Fruit fly (Drosophila melanogaster) whole organism, embryonic: Measurements from ENCODE around the gene CG44001.

Experiments used
- Ada2b ChIP-seq: fragments of 200-800 bp; sonication (Bioruptor generic); IDR thresholded peaks from 2 replicates; pipeline ENCODE4 v1.3.6; 2022; ENCODE audit warnings: missing biosample characterization, missing genetic modification characterization
- CG12299 ChIP-seq: fragments of 200-800 bp; sonication (Bioruptor generic); optimal IDR thresholded peaks from 2 replicates; lab custom pipeline; 2018; ENCODE audit warnings: missing biosample characterization, mild to moderate bottlenecking, missing genetic modification characterization
- CG13894 ChIP-seq: fragments of 200-800 bp; sonication (Bioruptor generic); optimal IDR thresholded peaks from 3 replicates; lab custom pipeline; 2018; ENCODE audit warnings: missing biosample characterization, mild to moderate bottlenecking, missing genetic modification characterization, moderate library complexity
- CG14050 ChIP-seq: fragments of 200-800 bp; sonication (Bioruptor generic); IDR thresholded peaks from 3 replicates; pipeline ENCODE4 v1.3.6; 2022; ENCODE audit warnings: missing biosample characterization, missing genetic modification characterization
- CG14441 ChIP-seq: fragments of 200-800 bp; sonication (Bioruptor generic); IDR thresholded peaks from 2 replicates; pipeline ENCODE4 v1.3.6; 2022; ENCODE audit warnings: missing biosample characterization, missing genetic modification characterization
- CG1603 ChIP-seq: fragments of 200-800 bp; sonication (Bioruptor generic); optimal IDR thresholded peaks from 2 replicates; lab custom pipeline; 2019; ENCODE audit warnings: missing biosample characterization, mild to moderate bottlenecking, missing genetic modification characterization, moderate library complexity
- CG17328 ChIP-seq: fragments of 200-800 bp; sonication (Bioruptor generic); IDR thresholded peaks from 2 replicates; pipeline ENCODE4 v1.3.6; 2022; ENCODE audit warnings: missing biosample characterization, missing genetic modification characterization
- CG1832 ChIP-seq: fragments of 200-800 bp; sonication (Bioruptor generic); optimal IDR thresholded peaks from 2 replicates; lab custom pipeline; 2017; ENCODE audit warnings: missing biosample characterization, mild to moderate bottlenecking, missing genetic modification characterization, inconsistent platforms
- CG4404 ChIP-seq: fragments of 200-800 bp; sonication (Bioruptor generic); IDR thresholded peaks from 2 replicates; pipeline ENCODE4 v1.3.6; 2022; ENCODE audit warnings: missing biosample characterization, missing genetic modification characterization
- CG4854 ChIP-seq: fragments of 200-800 bp; sonication (Bioruptor generic); optimal IDR thresholded peaks from 2 replicates; lab custom pipeline; 2016; ENCODE audit warnings: missing biosample characterization, missing genetic modification characterization, inconsistent platforms
- CG8478 ChIP-seq: fragments of >200 bp; optimal IDR thresholded peaks from 2 replicates; lab custom pipeline; 2018
- Doc2 ChIP-seq: fragments of 200-800 bp; sonication (Bioruptor generic); IDR thresholded peaks from 2 replicates; pipeline ENCODE4 v1.3.6; 2022; ENCODE audit warnings: missing biosample characterization, missing genetic modification characterization
- HHEX ChIP-seq: fragments of 200-800 bp; sonication (Bioruptor generic); optimal IDR thresholded peaks from 3 replicates; lab custom pipeline; 2017; ENCODE audit warnings: missing biosample characterization, mild to moderate bottlenecking, missing genetic modification characterization, missing genetic modification reagents
- HLH4C ChIP-seq: fragments of 200-800 bp; sonication (Bioruptor generic); IDR thresholded peaks from 3 replicates; pipeline ENCODE4 v1.3.6; 2022; ENCODE audit warnings: missing biosample characterization, missing genetic modification characterization; ENCODE audit not compliant: partially characterized antibody
- MESR4 ChIP-seq: fragments of 200-800 bp; sonication (Bioruptor generic); optimal IDR thresholded peaks from 2 replicates; lab custom pipeline; 2018; ENCODE audit warnings: missing biosample characterization, mild to moderate bottlenecking, missing genetic modification characterization, moderate library complexity
- Mes4 ChIP-seq: fragments of 200-800 bp; sonication (Bioruptor generic); optimal IDR thresholded peaks from 2 replicates; lab custom pipeline; 2016; ENCODE audit warnings: missing biosample characterization, missing genetic modification characterization
- Nf-YC ChIP-seq: fragments of 200-800 bp; optimal IDR thresholded peaks from 3 replicates; lab custom pipeline; 2019; ENCODE audit warnings: missing biosample characterization, mild to moderate bottlenecking, missing genetic modification characterization, moderate library complexity
- Scr ChIP-seq: fragments of 200-800 bp; sonication (Bioruptor generic); IDR thresholded peaks from 2 replicates; pipeline ENCODE4 v1.3.6; 2022; ENCODE audit warnings: missing biosample characterization, missing genetic modification characterization; ENCODE audit not compliant: partially characterized antibody
- Sin3A ChIP-seq: fragments of >200 bp; optimal IDR thresholded peaks from 2 replicates; lab custom pipeline; 2018
- Taf1 ChIP-seq: fragments of 200-800 bp; sonication (Bioruptor generic); IDR thresholded peaks from 2 replicates; pipeline ENCODE4 v1.3.6; 2022; ENCODE audit warnings: missing biosample characterization, missing genetic modification characterization
- Trl ChIP-seq, 3 experiments: fragments of >200 bp in 2 of 3; fragments of 200-800 bp in 1 of 3; sonication (Bioruptor generic) in 1 of 3; optimal IDR thresholded peaks; 2 replicates in 1 of 3; 3 replicates in 2 of 3; lab custom pipeline; 2016 to 2017; ENCODE audit warnings: missing biosample characterization in 1 of 3, missing genetic modification characterization in 1 of 3
- Vsx1 ChIP-seq: fragments of 200-800 bp; sonication (Bioruptor generic); optimal IDR thresholded peaks from 2 replicates; lab custom pipeline; 2017; ENCODE audit warnings: missing biosample characterization, mild to moderate bottlenecking, missing genetic modification characterization, missing genetic modification reagents
- ash1 ChIP-seq: fragments of 200-800 bp; sonication (Bioruptor generic); optimal IDR thresholded peaks from 2 replicates; lab custom pipeline; 2018; ENCODE audit warnings: missing biosample characterization, mild to moderate bottlenecking, missing genetic modification characterization
- bbx ChIP-seq: fragments of 200-800 bp; sonication (Bioruptor generic); IDR thresholded peaks from 2 replicates; pipeline ENCODE4 v1.3.6; 2022; ENCODE audit warnings: missing biosample characterization, missing genetic modification characterization; ENCODE audit not compliant: partially characterized antibody
- chinmo ChIP-seq: fragments of 200-800 bp; sonication (Bioruptor generic); IDR thresholded peaks from 4 replicates; pipeline ENCODE4 v1.3.6; 2022; ENCODE audit warnings: missing biosample characterization, missing genetic modification characterization; ENCODE audit not compliant: partially characterized antibody
- dysf ChIP-seq: fragments of 200-800 bp; sonication (Bioruptor generic); IDR thresholded peaks from 3 replicates; pipeline ENCODE4 v1.3.6; 2022; ENCODE audit warnings: missing biosample characterization, missing genetic modification characterization
- en ChIP-seq: fragments of 200-800 bp; sonication (Bioruptor generic); optimal IDR thresholded peaks from 2 replicates; lab custom pipeline; 2016; ENCODE audit warnings: missing biosample characterization, missing genetic modification characterization
- exex ChIP-seq: fragments of 200-800 bp; sonication (Bioruptor generic); optimal IDR thresholded peaks from 4 replicates; lab custom pipeline; 2018; ENCODE audit warnings: missing biosample characterization, mild to moderate bottlenecking, missing genetic modification characterization, moderate library complexity
- gce ChIP-seq: fragments of 200-800 bp; sonication (Bioruptor generic); IDR thresholded peaks from 3 replicates; pipeline ENCODE4 v1.3.6; 2022; ENCODE audit warnings: missing biosample characterization, missing genetic modification characterization
- kni ChIP-seq: fragments of 200-800 bp; sonication (Bioruptor generic); optimal IDR thresholded peaks from 3 replicates; lab custom pipeline; 2017; ENCODE audit warnings: mild to moderate bottlenecking, missing biosample characterization, missing genetic modification reagents, missing genetic modification characterization
- lab ChIP-seq: fragments of 200-800 bp; sonication (Bioruptor generic); optimal IDR thresholded peaks from 3 replicates; lab custom pipeline; 2017; ENCODE audit warnings: missing biosample characterization, missing genetic modification characterization, mild to moderate bottlenecking, moderate library complexity, missing genetic modification reagents
- mld ChIP-seq: fragments of 200-800 bp; sonication (Bioruptor generic); IDR thresholded peaks from 3 replicates; pipeline ENCODE4 v1.3.6; 2022; ENCODE audit warnings: missing biosample characterization, missing genetic modification characterization; ENCODE audit not compliant: partially characterized antibody
- oc ChIP-seq: fragments of 200-800 bp; sonication (Bioruptor generic); optimal IDR thresholded peaks from 2 replicates; lab custom pipeline; 2018; ENCODE audit warnings: missing biosample characterization, mild to moderate bottlenecking, missing genetic modification characterization, moderate library complexity
- otp ChIP-seq: fragments of 200-800 bp; sonication (Bioruptor generic); IDR thresholded peaks from 3 replicates; pipeline ENCODE4, ENCODE4 v1.3.6; 2022; ENCODE audit warnings: missing biosample characterization, missing genetic modification characterization
- sc ChIP-seq, 3 experiments: fragments of >200 bp in 2 of 3; fragments of 200-800 bp in 1 of 3; sonication (Bioruptor generic) in 1 of 3; optimal IDR thresholded peaks; 2 replicates in 2 of 3; 3 replicates in 1 of 3; lab custom pipeline; 2017; ENCODE audit warnings: mild to moderate bottlenecking in 1 of 3, missing biosample characterization in 1 of 3, missing genetic modification characterization in 1 of 3, missing genetic modification reagents in 1 of 3
- schlank ChIP-seq: fragments of 200-800 bp; sonication (Bioruptor generic); optimal IDR thresholded peaks from 2 replicates; lab custom pipeline; 2018; ENCODE audit warnings: missing biosample characterization, mild to moderate bottlenecking, missing genetic modification characterization
- sd ChIP-seq: fragments of 200-800 bp; sonication (Bioruptor generic); optimal IDR thresholded peaks from 3 replicates; lab custom pipeline; 2018; ENCODE audit warnings: missing biosample characterization, mild to moderate bottlenecking, missing genetic modification characterization, moderate library complexity
- seq ChIP-seq: fragments of 200-800 bp; sonication (Bioruptor generic); IDR thresholded peaks from 2 replicates; pipeline ENCODE4 v1.3.6; 2022; ENCODE audit warnings: missing biosample characterization, missing genetic modification characterization
- sr ChIP-seq: fragments of 200-800 bp; sonication (Bioruptor generic); IDR thresholded peaks from 3 replicates; pipeline ENCODE4 v1.3.6; 2022; ENCODE audit warnings: missing biosample characterization, missing genetic modification characterization
- wor ChIP-seq: fragments of 200-800 bp; sonication (Bioruptor generic); IDR thresholded peaks from 2 replicates; pipeline ENCODE4 v1.3.6; 2022; ENCODE audit warnings: missing biosample characterization, missing genetic modification characterization
- zfh1 ChIP-seq: fragments of 200-800 bp; sonication (Bioruptor generic); IDR thresholded peaks from 3 replicates; pipeline ENCODE4 v1.3.6; 2022; ENCODE audit warnings: missing biosample characterization, missing genetic modification characterization

CG44001 gene

dm6 chr2L:5000919-5001581 is 42.0 kb upstream of the CG44001 start (continued):
- TF ChIP-seq sc (optimal IDR thresholded peaks at IDR 0.05; lab: Kevin White, UChicago) (no peak), sc (GFP tag; optimal IDR thresholded peaks at IDR 0.05; lab: Kevin White, UChicago) (no peak), seq (GFP tag; lab: Robert Waterston, UW) (no peak), bbx (peak; percentile 13; the same call in 1 of the 2 replicates), HLH4C (GFP tag; lab: Robert Waterston, UW) (peak; percentile 43; the same call in 1 of the 3 replicates), Taf1 (peak; percentile 52), CG17328 (GFP tag; lab: Robert Waterston, UW) (peak; percentile 64), Sin3A (lab: Kevin White, UChicago) (peak; percentile 4), Mes4 (GFP tag; lab: Kevin White, UChicago) (no peak), chinmo (GFP tag; lab: Robert Waterston, UW) (peak; percentile 96), sr (GFP tag; lab: Robert Waterston, UW) (0 out of 3 replicates have a peak, but pooled peaks have one; percentile 7), CG1832 (GFP tag; lab: Kevin White, UChicago) (peak; percentile 50), CG14441 (GFP tag; lab: Robert Waterston, UW) (peak; percentile 65), Doc2 (GFP tag; lab: Robert Waterston, UW) (0 out of 2 replicates have a peak, but pooled peaks have one; percentile 4), Ada2b (GFP tag; lab: Robert Waterston, UW) (peak; percentile 56; the same call in 1 of the 2 replicates), wor (GFP tag; lab: Robert Waterston, UW) (0 out of 2 replicates have a peak, but pooled peaks have one; percentile 12), Scr (GFP tag; lab: Robert Waterston, UW) (no peak; the same call in 1 of the 2 replicates), MESR4 (GFP tag; lab: Kevin White, UChicago) (no peak), CG13894 (tag; lab: Kevin White, UChicago) (peak; percentile 72), CG4404 (GFP tag; lab: Robert Waterston, UW) (peak; percentile 29; the same call in 1 of the 2 replicates), dysf (peak; percentile 11; the same call in 2 of the 3 replicates), zfh1 (GFP tag; lab: Robert Waterston, UW) (peak; percentile 72), gce (GFP tag; lab: Robert Waterston, UW) (peak; percentile 12; the same call in 1 of the 3 replicates), CG4854 (no peak), mld (GFP tag; lab: Robert Waterston, UW) (no peak), CG8478 (lab: Kevin White, UChicago) (peak; percentile 92), kni (peak; percentile 10), schlank (no peak), CG14050 (GFP tag; lab: Robert Waterston, UW) (peak; percentile 19; the same call in 2 of the 3 replicates), Nf-YC (tag; lab: Kevin White, UChicago) (peak; percentile 20), otp (GFP tag; lab: Robert Waterston, UW) (peak; percentile 65; the same call in 2 of the 3 replicates)
- TF ChIP-seq, all 482 proteins: peak for 146

dm6 chr2L:5001582-5001929 is 41.5 kb upstream of the CG44001 start:
- TF ChIP-seq lab (GFP tag; lab: Kevin White, UChicago) (no peak), CG12299 (no peak), sd (no peak), ash1 (no peak), CG1603 (tag; lab: Kevin White, UChicago) (no peak), en (GFP tag; lab: Kevin White, UChicago) (no peak), Vsx1 (no peak), oc (tag; lab: Kevin White, UChicago) (no peak), exex (tag; lab: Kevin White, UChicago) (peak; percentile 21), Trl (optimal IDR thresholded peaks at IDR 0.05; lab: Kevin White, UChicago) (peak in 1 of 2 experiments; percentile 3), Trl (GFP tag; optimal IDR thresholded peaks at IDR 0.05; lab: Kevin White, UChicago) (no peak), HHEX (GFP tag; lab: Kevin White, UChicago) (no peak)
